Worm (Caenorhabditis elegans): ENCODE measurements around the gene irld-48.

irld-48 gene

ce11 chrII:2963619-2964018, 7.8 kb downstream of the irld-48 start:
- peak; percentile 91 for TF ChIP-seq aha-1 (tag)
- TF ChIP-seq aly-2 (tag; optimal IDR thresholded peaks at IDR 0.05), result no peak
- TF ChIP-seq dpl-1 (GFP tag; optimal IDR thresholded peaks at IDR 0.05), result no peak
- no peak for TF ChIP-seq zag-1 (tag; optimal IDR thresholded peaks at IDR 0.05)
- no peak for TF ChIP-seq Y105C5A.15 (GFP tag; IDR thresholded peaks at IDR 0.05)

DNA sequence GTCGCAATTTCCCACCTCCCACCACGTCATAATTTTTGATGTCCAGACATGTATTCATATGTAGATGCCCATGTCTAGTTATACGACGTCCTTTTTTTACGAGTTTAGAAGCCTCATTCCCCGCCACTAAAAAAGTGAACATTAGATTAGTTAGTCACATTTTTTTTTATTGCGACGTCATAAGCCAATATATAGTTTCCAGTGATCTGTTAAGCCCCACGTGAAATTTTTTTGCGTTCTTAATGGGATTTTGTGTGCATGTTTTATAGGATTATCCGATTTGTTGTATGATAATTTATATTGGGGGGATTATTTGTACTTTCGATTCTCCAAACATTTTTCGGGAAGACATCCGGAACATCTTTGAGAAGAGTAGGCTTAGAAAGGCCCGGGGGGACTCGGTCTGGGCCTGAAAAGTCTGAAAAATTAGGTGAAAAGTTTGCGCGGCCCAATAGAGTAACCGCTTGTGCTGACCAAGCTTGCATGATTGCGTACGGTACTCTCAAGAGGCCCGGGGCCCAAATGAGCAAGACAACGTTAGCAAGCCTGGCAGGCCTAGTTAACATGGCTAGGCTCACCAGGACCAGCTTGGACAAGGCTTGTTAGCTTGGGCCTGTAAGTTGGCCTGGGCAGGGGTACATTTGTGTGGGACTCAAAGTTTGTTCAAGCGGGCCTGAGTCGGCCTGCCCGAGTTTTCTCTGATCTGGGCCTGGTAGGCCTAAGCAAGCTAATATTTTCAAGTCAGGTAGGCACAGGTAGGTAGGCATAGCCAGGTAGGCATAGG, 9.5 kb downstream of the irld-48 start:
- TF ChIP-seq set-16 (GFP tag; IDR thresholded peaks at IDR 0.05) (0 out of 2 replicates have a peak, but pooled peaks have one; percentile 22), nhr-77 (tag; optimal IDR thresholded peaks at IDR 0.05) (no peak), zag-1 (tag; optimal IDR thresholded peaks at IDR 0.05) (no peak), fkh-10 (GFP tag; optimal IDR thresholded peaks at IDR 0.05) (no peak), ceh-32 (tag; optimal IDR thresholded peaks at IDR 0.05; ENCODE audit: poor library complexity) (no peak), arid-1 (GFP tag; conservative IDR thresholded peaks at IDR 0.05) (0 out of 2 replicates have a peak, but pooled peaks have one; percentile 3), aha-1 (tag) (peak; percentile 76)

ce11 chrII:2966350-2966749, 10.5 kb downstream of the irld-48 start:
- TF ChIP-seq unc-130 (GFP tag; optimal IDR thresholded peaks at IDR 0.05), result no peak
- peak in 1 of 2 experiments; percentile 61 for TF ChIP-seq unc-62 (GFP tag; optimal IDR thresholded peaks at IDR 0.05 in 1 of 2)
- no peak for TF ChIP-seq unc-62 (tag; optimal IDR thresholded peaks at IDR 0.05)

- TF ChIP-seq pha-4 (GFP tag; IDR thresholded peaks at IDR 0.05) (peak; percentile 29; the same call in 1 of the 2 replicates), pha-4 (tag; optimal IDR thresholded peaks at IDR 0.05) (no peak), lim-7 (GFP tag; IDR thresholded peaks at IDR 0.05) (no peak), duxl-1 (tag; optimal IDR thresholded peaks at IDR 0.05; ENCODE audit: poor library complexity) (no peak), unc-62 (GFP tag; optimal IDR thresholded peaks at IDR 0.05 in 1 of 2) (no peak), unc-62 (tag; optimal IDR thresholded peaks at IDR 0.05) (no peak), sdz-12 (GFP tag; optimal IDR thresholded peaks at IDR 0.05) (no peak), T20F7.1 (GFP tag; optimal IDR thresholded peaks at IDR 0.05) (no peak), dve-1 (tag; optimal IDR thresholded peaks at IDR 0.05; ENCODE audit: insufficient read depth) (peak; percentile 25), mep-1 (tag; optimal IDR thresholded peaks at IDR 0.05) (peak; percentile 12), F37D6.2 (tag; optimal IDR thresholded peaks at IDR 0.05) (no peak), daf-19 (GFP tag; conservative IDR thresholded peaks at IDR 0.05) (no peak), spr-1 (tag; optimal IDR thresholded peaks at IDR 0.05) (no peak), egl-27 (tag; optimal IDR thresholded peaks at IDR 0.05) (no peak), dmd-8 (GFP tag; IDR thresholded peaks at IDR 0.05) (no peak), lin-13 (GFP tag; optimal IDR thresholded peaks at IDR 0.05) (no peak), rbr-2 (tag; optimal IDR thresholded peaks at IDR 0.05) (no peak), zfp-2 (tag; optimal IDR thresholded peaks at IDR 0.05) (no peak), hmg-1.1 (GFP tag; IDR thresholded peaks at IDR 0.05) (0 out of 2 replicates have a peak, but pooled peaks have one; percentile 10)
Measured at ce11 chrII:2967064-2967463, 11.2 kb downstream of the irld-48 start.

- TF ChIP-seq nhr-76 (tag; optimal IDR thresholded peaks at IDR 0.05), result peak; percentile 59
- TF ChIP-seq duxl-1 (tag; optimal IDR thresholded peaks at IDR 0.05; ENCODE audit: poor library complexity), result peak; percentile 92
- peak; percentile 54 for TF ChIP-seq zag-1 (tag; optimal IDR thresholded peaks at IDR 0.05)
- TF ChIP-seq lin-15B (tag; optimal IDR thresholded peaks at IDR 0.05), result no peak
- TF ChIP-seq hlh-30 (tag; optimal IDR thresholded peaks at IDR 0.05; ENCODE audit: insufficient read depth), result peak; percentile 97
- peak; percentile 94 for TF ChIP-seq php-3 (GFP tag; IDR thresholded peaks at IDR 0.05)
- TF ChIP-seq nhr-11 (tag; optimal IDR thresholded peaks at IDR 0.05), result peak; percentile 90
- TF ChIP-seq snpc-1.2 (GFP tag; IDR thresholded peaks at IDR 0.05), result peak; percentile 58; the same call in 1 of the 2 replicates
- no peak for TF ChIP-seq snpc-4 (tag; optimal IDR thresholded peaks at IDR 0.05)
- no peak for TF ChIP-seq ZK546.5 (tag; optimal IDR thresholded peaks at IDR 0.05)
- no peak for TF ChIP-seq egl-27 (tag; optimal IDR thresholded peaks at IDR 0.05)
- peak; percentile 98 for TF ChIP-seq ctbp-1 (GFP tag; IDR thresholded peaks at IDR 0.05)
- peak; percentile 97 for TF ChIP-seq nhr-41 (GFP tag; IDR thresholded peaks at IDR 0.05)
- TF ChIP-seq nhr-6 (tag; optimal IDR thresholded peaks at IDR 0.05), result peak; percentile 90
- no peak for TF ChIP-seq ztf-7 (tag; optimal IDR thresholded peaks at IDR 0.05)
- no peak for TF ChIP-seq daf-19 (GFP tag; conservative IDR thresholded peaks at IDR 0.05)
- TF ChIP-seq R02D3.7 (tag; optimal IDR thresholded peaks at IDR 0.05), result no peak
- TF ChIP-seq dve-1 (tag; optimal IDR thresholded peaks at IDR 0.05; ENCODE audit: insufficient read depth), result peak; percentile 98
- TF ChIP-seq mxl-3 (GFP tag; optimal IDR thresholded peaks at IDR 0.05), result peak; percentile 98
Measured at ce11 chrII:2973940-2974402, 18.1 kb downstream of the irld-48 start.

Measured in whole organism, L4 larva.